Worm (Caenorhabditis elegans): Measurements from ENCODE around the gene pgp-5.

ce11 chrX:10903416-10903815 is 44.3 kb upstream of the pgp-5 start:
- TF ChIP-seq dao-5 (tag; optimal IDR thresholded peaks at IDR 0.05) (no peak), W03F9.2 (tag; optimal IDR thresholded peaks at IDR 0.05) (no peak)
